Fruit fly (Drosophila melanogaster) S2 (cell line): Measurements from ENCODE around the gene APC7.

Experiments used
- CG8478 ChIP-seq: fragments of >200 bp; optimal IDR thresholded peaks from 2 replicates; lab custom pipeline; 2018
- CTCF ChIP-seq, 2 experiments: fragments of >200 bp; optimal IDR thresholded peaks; 2 replicates each; lab custom pipeline; 2018

dm6 chrX:6596788-6597187 lies at the start of gene APC7:
- TF ChIP-seq CG8478 (lab: Kevin White, UChicago) (no peak), CTCF (optimal IDR thresholded peaks at IDR 0.05; lab: Kevin White, UChicago) (no peak)
